Fruit fly (Drosophila melanogaster) whole organism, embryonic: ENCODE results near the gene Hexo2.

Experiments used
- B-H2 ChIP-seq: fragments of 200-800 bp; sonication (Bioruptor generic); optimal IDR thresholded peaks from 2 replicates; lab custom pipeline; 2018; ENCODE audit warnings: missing biosample characterization, mild to moderate bottlenecking, missing genetic modification characterization
- BEAF-32 ChIP-seq: fragments of 200-800 bp; sonication (Bioruptor generic); optimal IDR thresholded peaks from 3 replicates; lab custom pipeline; 2017; ENCODE audit warnings: missing biosample characterization, missing genetic modification characterization, mild to moderate bottlenecking, moderate library complexity, missing genetic modification reagents
- CG1024 ChIP-seq: fragments of 200-800 bp; sonication (Bioruptor generic); IDR thresholded peaks from 2 replicates; pipeline ENCODE4 v1.3.6; 2022; ENCODE audit warnings: missing biosample characterization, missing genetic modification characterization
- CG10462 ChIP-seq: fragments of 200-800 bp; sonication (Bioruptor generic); optimal IDR thresholded peaks from 2 replicates; lab custom pipeline; 2016; ENCODE audit warnings: missing biosample characterization, missing genetic modification characterization
- CG11560 ChIP-seq: fragments of 200-800 bp; sonication (Bioruptor generic); IDR thresholded peaks from 3 replicates; pipeline ENCODE4 v1.3.6; 2022; ENCODE audit warnings: missing biosample characterization, missing genetic modification characterization
- CG11695 ChIP-seq: fragments of 200-800 bp; sonication (Bioruptor generic); IDR thresholded peaks from 3 replicates; pipeline ENCODE4 v1.3.6; 2022; ENCODE audit warnings: missing biosample characterization, missing genetic modification characterization
- CG1233 ChIP-seq: fragments of 200-800 bp; sonication (Bioruptor generic); optimal IDR thresholded peaks from 4 replicates; lab custom pipeline; 2018; ENCODE audit warnings: missing biosample characterization, mild to moderate bottlenecking, missing genetic modification characterization
- CG18599 ChIP-seq: fragments of 200-800 bp; sonication (Bioruptor generic); optimal IDR thresholded peaks from 3 replicates; lab custom pipeline; 2017; ENCODE audit warnings: missing biosample characterization, missing genetic modification characterization, mild to moderate bottlenecking, moderate library complexity, missing genetic modification reagents
- CG31441 ChIP-seq: fragments of 200-800 bp; sonication (Bioruptor generic); IDR thresholded peaks from 2 replicates; pipeline ENCODE4 v1.3.6; 2022; ENCODE audit warnings: missing biosample characterization, missing genetic modification characterization
- CG3847 ChIP-seq: fragments of 200-800 bp; sonication (Bioruptor generic); IDR thresholded peaks from 2 replicates; pipeline ENCODE4 v1.3.6; 2022; ENCODE audit warnings: missing biosample characterization, missing genetic modification characterization
- CG4328 ChIP-seq: fragments of 200-800 bp; sonication (Bioruptor generic); optimal IDR thresholded peaks from 3 replicates; lab custom pipeline; 2017; ENCODE audit warnings: missing biosample characterization, missing genetic modification reagents, missing genetic modification characterization
- CG4707 ChIP-seq: fragments of 200-800 bp; sonication (Bioruptor generic); optimal IDR thresholded peaks from 2 replicates; lab custom pipeline; 2018; ENCODE audit warnings: missing biosample characterization, mild to moderate bottlenecking, missing genetic modification characterization, moderate library complexity
- CG6654 ChIP-seq: fragments of 200-800 bp; sonication (Bioruptor generic); optimal IDR thresholded peaks from 2 replicates; lab custom pipeline; 2017; ENCODE audit warnings: missing biosample characterization, mild to moderate bottlenecking, missing genetic modification characterization
- CG6689 ChIP-seq: fragments of 200-800 bp; sonication (Bioruptor generic); IDR thresholded peaks from 2 replicates; pipeline ENCODE4 v1.3.6; 2022; ENCODE audit warnings: missing biosample characterization, missing genetic modification characterization
- CG8765 ChIP-seq: fragments of 200-800 bp; sonication (Bioruptor generic); IDR thresholded peaks from 2 replicates; pipeline ENCODE4 v1.3.6; 2022; ENCODE audit warnings: missing biosample characterization, missing genetic modification characterization
- CG8924 ChIP-seq: fragments of 200-800 bp; optimal IDR thresholded peaks from 3 replicates; lab custom pipeline; 2019; ENCODE audit warnings: missing biosample characterization, mild to moderate bottlenecking, missing genetic modification characterization, moderate library complexity
- CG9215 ChIP-seq: fragments of 200-800 bp; sonication (Bioruptor generic); IDR thresholded peaks from 2 replicates; pipeline ENCODE4 v1.3.6; 2022; ENCODE audit warnings: missing biosample characterization, missing genetic modification characterization
- CG9932 ChIP-seq: fragments of 200-800 bp; sonication (Bioruptor generic); IDR thresholded peaks from 2 replicates; pipeline ENCODE4 v1.3.6; 2022; ENCODE audit warnings: missing biosample characterization, missing genetic modification characterization
- Dad ChIP-seq: fragments of 200-800 bp; sonication (Bioruptor generic); optimal IDR thresholded peaks from 3 replicates; lab custom pipeline; 2016; ENCODE audit warnings: missing biosample characterization, missing genetic modification characterization
- ERR ChIP-seq: fragments of 200-800 bp; sonication (Bioruptor generic); optimal IDR thresholded peaks from 2 replicates; lab custom pipeline; 2016; ENCODE audit warnings: missing biosample characterization, missing genetic modification characterization
- Elba2 ChIP-seq: fragments of 200-800 bp; sonication (Bioruptor generic); optimal IDR thresholded peaks from 3 replicates; lab custom pipeline; 2016; ENCODE audit warnings: missing biosample characterization, missing genetic modification characterization
- Fer2 ChIP-seq: fragments of 200-800 bp; sonication (Bioruptor generic); optimal IDR thresholded peaks from 2 replicates; lab custom pipeline; 2018; ENCODE audit warnings: missing biosample characterization, mild to moderate bottlenecking, missing genetic modification characterization, moderate library complexity
- H15 ChIP-seq: fragments of 200-800 bp; sonication (Bioruptor generic); IDR thresholded peaks from 3 replicates; pipeline ENCODE4 v1.3.6; 2022; ENCODE audit warnings: missing biosample characterization, missing genetic modification characterization
- HLH54F ChIP-seq: fragments of 200-800 bp; sonication (Bioruptor generic); optimal IDR thresholded peaks from 3 replicates; lab custom pipeline; 2016; ENCODE audit warnings: missing biosample characterization, missing genetic modification characterization
- Hr3 ChIP-seq: fragments of 200-800 bp; sonication (Bioruptor generic); optimal IDR thresholded peaks from 3 replicates; lab custom pipeline; 2016; ENCODE audit warnings: missing biosample characterization, missing genetic modification characterization
- Meics ChIP-seq: fragments of 200-800 bp; sonication (Bioruptor generic); optimal IDR thresholded peaks from 2 replicates; lab custom pipeline; 2017; ENCODE audit warnings: missing biosample characterization, mild to moderate bottlenecking, missing genetic modification characterization
- NK7.1 ChIP-seq: fragments of 200-800 bp; sonication (Bioruptor generic); optimal IDR thresholded peaks from 3 replicates; lab custom pipeline; 2016; ENCODE audit warnings: missing biosample characterization, missing genetic modification characterization
- Neu2 ChIP-seq: fragments of 200-800 bp; sonication (Bioruptor generic); optimal IDR thresholded peaks from 3 replicates; lab custom pipeline; 2016; ENCODE audit warnings: missing biosample characterization, missing genetic modification characterization, borderline replicate concordance
- Nf-YC ChIP-seq: fragments of 200-800 bp; optimal IDR thresholded peaks from 3 replicates; lab custom pipeline; 2019; ENCODE audit warnings: missing biosample characterization, mild to moderate bottlenecking, missing genetic modification characterization, moderate library complexity
- Rx ChIP-seq: fragments of 200-800 bp; sonication (Bioruptor generic); IDR thresholded peaks from 2 replicates; pipeline ENCODE4 v1.3.6; 2022; ENCODE audit warnings: missing biosample characterization, missing genetic modification characterization
- Tbp ChIP-seq: fragments of >200 bp; optimal IDR thresholded peaks from 2 replicates; lab custom pipeline; 2018; ENCODE audit warnings: missing biosample characterization, missing genetic modification characterization
- aop ChIP-seq: fragments of 200-800 bp; sonication (Bioruptor generic); IDR thresholded peaks from 2 replicates; pipeline ENCODE4 v1.3.6; 2022; ENCODE audit warnings: missing biosample characterization, missing genetic modification characterization
- ap ChIP-seq: fragments of 200-800 bp; sonication (Bioruptor generic); IDR thresholded peaks from 2 replicates; pipeline ENCODE4 v1.3.6; 2022; ENCODE audit warnings: missing biosample characterization, missing genetic modification characterization
- fd64A ChIP-seq: fragments of 200-800 bp; sonication (Bioruptor generic); optimal IDR thresholded peaks from 3 replicates; lab custom pipeline; 2018; ENCODE audit warnings: missing biosample characterization, mild to moderate bottlenecking, missing genetic modification characterization
- fd96Cb ChIP-seq: fragments of 200-800 bp; sonication (Bioruptor generic); optimal IDR thresholded peaks from 2 replicates; lab custom pipeline; 2018; ENCODE audit warnings: missing biosample characterization, mild to moderate bottlenecking, missing genetic modification characterization, moderate library complexity
- gro ChIP-seq: fragments of 200-800 bp; sonication (Bioruptor generic); optimal IDR thresholded peaks from 2 replicates; lab custom pipeline; 2016; ENCODE audit warnings: missing biosample characterization, missing genetic modification characterization
- hbn ChIP-seq: fragments of 200-800 bp; sonication (Bioruptor generic); IDR thresholded peaks from 2 replicates; pipeline ENCODE4 v1.3.6; 2022; ENCODE audit warnings: missing biosample characterization, missing genetic modification characterization; ENCODE audit not compliant: partially characterized antibody
- inv ChIP-seq: fragments of 200-800 bp; sonication (Bioruptor generic); IDR thresholded peaks from 2 replicates; pipeline ENCODE4 v1.3.6; 2022; ENCODE audit warnings: missing biosample characterization, missing genetic modification characterization; ENCODE audit not compliant: partially characterized antibody
- mirr ChIP-seq: fragments of 200-800 bp; sonication (Bioruptor generic); optimal IDR thresholded peaks from 3 replicates; lab custom pipeline; 2018; ENCODE audit warnings: missing biosample characterization, mild to moderate bottlenecking, missing genetic modification characterization
- nerfin-2 ChIP-seq: fragments of 200-800 bp; sonication (Bioruptor generic); IDR thresholded peaks from 2 replicates; pipeline ENCODE4 v1.3.6; 2022; ENCODE audit warnings: missing biosample characterization, missing genetic modification characterization; ENCODE audit not compliant: partially characterized antibody
- odd ChIP-seq: fragments of 200-800 bp; sonication (Bioruptor generic); optimal IDR thresholded peaks from 2 replicates; lab custom pipeline; 2017; ENCODE audit warnings: missing biosample characterization, mild to moderate bottlenecking, missing genetic modification characterization
- otp ChIP-seq: fragments of 200-800 bp; sonication (Bioruptor generic); IDR thresholded peaks from 3 replicates; pipeline ENCODE4, ENCODE4 v1.3.6; 2022; ENCODE audit warnings: missing biosample characterization, missing genetic modification characterization
- pfk ChIP-seq: fragments of 200-800 bp; sonication (Bioruptor generic); optimal IDR thresholded peaks from 2 replicates; lab custom pipeline; 2018; ENCODE audit warnings: missing biosample characterization, mild to moderate bottlenecking, missing genetic modification characterization, moderate library complexity
- pita ChIP-seq: fragments of 200-800 bp; sonication (Bioruptor generic); optimal IDR thresholded peaks from 2 replicates; lab custom pipeline; 2017; ENCODE audit warnings: missing biosample characterization, mild to moderate bottlenecking, missing genetic modification characterization
- repo ChIP-seq: fragments of 200-800 bp; sonication (Bioruptor generic); optimal IDR thresholded peaks from 2 replicates; lab custom pipeline; 2016; ENCODE audit warnings: missing biosample characterization, missing genetic modification characterization
- sd ChIP-seq: fragments of 200-800 bp; sonication (Bioruptor generic); optimal IDR thresholded peaks from 3 replicates; lab custom pipeline; 2018; ENCODE audit warnings: missing biosample characterization, mild to moderate bottlenecking, missing genetic modification characterization, moderate library complexity
- so ChIP-seq: fragments of 200-800 bp; sonication (Bioruptor generic); IDR thresholded peaks from 3 replicates; pipeline ENCODE4 v1.3.6; 2022; ENCODE audit warnings: missing biosample characterization, missing genetic modification characterization
- tll ChIP-seq, 2 experiments: fragments of 200-800 bp in 1 of 2; fragments of >200 bp in 1 of 2; sonication (Bioruptor generic) in 1 of 2; optimal IDR thresholded peaks; 2 replicates each; lab custom pipeline; 2017 to 2019; ENCODE audit warnings: missing biosample characterization in 2 of 2, missing genetic modification characterization in 2 of 2, mild to moderate bottlenecking in 1 of 2, moderate library complexity in 1 of 2
- unc-4 ChIP-seq: fragments of 200-800 bp; sonication (Bioruptor generic); IDR thresholded peaks from 2 replicates; pipeline ENCODE4 v1.3.6; 2022; ENCODE audit warnings: missing biosample characterization, missing genetic modification characterization; ENCODE audit not compliant: partially characterized antibody
- wor ChIP-seq: fragments of 200-800 bp; sonication (Bioruptor generic); IDR thresholded peaks from 2 replicates; pipeline ENCODE4 v1.3.6; 2022; ENCODE audit warnings: missing biosample characterization, missing genetic modification characterization

Gene Hexo2

DNA sequence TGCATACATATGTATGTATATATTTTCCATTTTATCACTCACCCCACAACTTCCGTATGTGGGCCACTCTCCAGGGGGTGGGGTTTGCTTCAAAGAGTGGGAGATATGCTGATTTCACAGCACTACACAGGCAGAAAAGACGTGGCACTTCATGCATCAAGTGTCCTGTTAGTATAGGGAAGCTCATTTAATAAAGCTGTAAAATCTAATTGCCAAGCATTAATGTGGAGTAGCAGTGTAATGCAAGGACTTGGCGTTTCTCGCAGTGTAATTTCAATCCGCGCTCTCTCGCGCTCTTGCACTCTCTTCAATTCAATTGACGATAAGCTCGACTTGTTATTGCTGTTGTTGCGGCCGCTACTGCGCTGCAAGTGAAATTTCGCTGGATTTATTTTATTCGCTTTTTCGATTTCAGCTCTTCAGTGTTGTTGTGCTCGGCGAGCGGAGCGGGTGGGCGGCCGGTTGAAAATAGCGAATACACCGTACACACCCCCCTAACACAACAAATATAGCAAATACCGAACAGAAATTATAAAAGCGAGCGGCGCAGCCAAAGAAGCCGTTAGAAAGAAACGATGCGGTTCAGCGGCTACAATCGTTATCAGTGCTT, at the start of gene Hexo2:
Gene Hexo2, plus strand, starts transcription at position 419 of the 610 bp plus-strand sequence.
- TF ChIP-seq Elba2, result peak; percentile 5
- peak; percentile 75; the same call in 1 of the 2 replicates for TF ChIP-seq CG8765 (GFP tag; lab: Robert Waterston, UW)
- TF ChIP-seq inv (GFP tag; lab: Robert Waterston, UW), result no peak
- peak; percentile 91 for TF ChIP-seq fd64A (GFP tag; lab: Kevin White, UChicago)
- no peak for TF ChIP-seq B-H2
- peak; percentile 90 for TF ChIP-seq Dad (GFP tag; lab: Kevin White, UChicago)
- TF ChIP-seq CG4707, result peak; percentile 86
- TF ChIP-seq CG9215 (GFP tag; lab: Robert Waterston, UW), result peak; percentile 82
- peak; percentile 28 for TF ChIP-seq Neu2 (GFP tag; lab: Kevin White, UChicago)
- peak; percentile 58 for TF ChIP-seq mirr
- TF ChIP-seq H15 (GFP tag; lab: Robert Waterston, UW), result peak; percentile 97
- TF ChIP-seq CG4328 (GFP tag; lab: Kevin White, UChicago), result peak; percentile 63
- peak; percentile 43 for TF ChIP-seq gro (GFP tag; lab: Kevin White, UChicago)
- TF ChIP-seq aop (GFP tag; lab: Robert Waterston, UW), result peak; percentile 94
- peak; percentile 96 for TF ChIP-seq otp (GFP tag; lab: Robert Waterston, UW)
- peak; percentile 87 for TF ChIP-seq ERR (GFP tag; lab: Kevin White, UChicago)
- TF ChIP-seq Nf-YC (tag; lab: Kevin White, UChicago), result peak; percentile 54
- peak; percentile 89 for TF ChIP-seq CG3847 (GFP tag; lab: Robert Waterston, UW)
- TF ChIP-seq Fer2 (tag; lab: Kevin White, UChicago), result peak; percentile 58
- TF ChIP-seq ap, result peak; percentile 94
- peak; percentile 93 for TF ChIP-seq repo (GFP tag; lab: Kevin White, UChicago)
- TF ChIP-seq HLH54F (GFP tag; lab: Kevin White, UChicago), result peak; percentile 84
- peak; percentile 82 for TF ChIP-seq odd
- TF ChIP-seq CG11560 (tag; lab: Robert Waterston, UW), result peak; percentile 78
- TF ChIP-seq tll (GFP tag; optimal IDR thresholded peaks at IDR 0.05; lab: Kevin White, UChicago), result no peak
- peak; percentile 85 for TF ChIP-seq CG18599 (GFP tag; lab: Kevin White, UChicago)
- TF ChIP-seq wor (GFP tag; lab: Robert Waterston, UW), result peak; percentile 93
- peak; percentile 83 for TF ChIP-seq Meics
- TF ChIP-seq NK7.1 (GFP tag; lab: Kevin White, UChicago), result peak; percentile 77
- TF ChIP-seq CG1024 (GFP tag; lab: Robert Waterston, UW), result peak; percentile 95
- peak; percentile 89 for TF ChIP-seq CG8924 (tag; lab: Kevin White, UChicago)
- TF ChIP-seq pita (GFP tag; lab: Kevin White, UChicago), result no peak
- peak; percentile 94 for TF ChIP-seq CG31441 (GFP tag; lab: Robert Waterston, UW)
- TF ChIP-seq unc-4 (GFP tag; lab: Robert Waterston, UW), result no peak
- TF ChIP-seq BEAF-32 (GFP tag; lab: Kevin White, UChicago), result no peak
- TF ChIP-seq hbn (GFP tag; lab: Robert Waterston, UW), result no peak
- peak; percentile 97 for TF ChIP-seq Rx (GFP tag; lab: Robert Waterston, UW)
- peak; percentile 44 for TF ChIP-seq sd (tag; lab: Kevin White, UChicago)
- TF ChIP-seq Hr3 (GFP tag; lab: Kevin White, UChicago), result peak; percentile 92
- peak; percentile 95 for TF ChIP-seq CG6689 (GFP tag; lab: Robert Waterston, UW)
- TF ChIP-seq CG10462 (GFP tag; lab: Kevin White, UChicago), result peak; percentile 92
- TF ChIP-seq Tbp (GFP tag; lab: Kevin White, UChicago), result no peak
- no peak for TF ChIP-seq pfk (GFP tag; lab: Kevin White, UChicago)
- TF ChIP-seq so (GFP tag; lab: Robert Waterston, UW), result peak; percentile 96
- no peak for TF ChIP-seq nerfin-2 (GFP tag; lab: Robert Waterston, UW)
- peak; percentile 79 for TF ChIP-seq CG6654 (GFP tag; lab: Kevin White, UChicago)
- TF ChIP-seq fd96Cb (tag; lab: Kevin White, UChicago), result peak; percentile 95
- peak; percentile 83 for TF ChIP-seq CG1233
- peak; percentile 60 for TF ChIP-seq CG9932 (GFP tag; lab: Robert Waterston, UW)
- peak; percentile 91 for TF ChIP-seq CG11695 (GFP tag; lab: Robert Waterston, UW)
